Fruit fly (Drosophila melanogaster): Measurements from ENCODE around the gene RpS19a.

- TF ChIP-seq CG31365 (tag; optimal IDR thresholded peaks at IDR 0.05) (no peak), h (optimal IDR thresholded peaks at IDR 0.05) (no peak), CG12299 (tag; optimal IDR thresholded peaks at IDR 0.05) (no peak)
Measured at dm6 chrX:16650078-16651063, 12.7 kb downstream of the RpS19a start.
